Worm (Caenorhabditis elegans): ENCODE data around the gene F36H5.9.

DNA sequence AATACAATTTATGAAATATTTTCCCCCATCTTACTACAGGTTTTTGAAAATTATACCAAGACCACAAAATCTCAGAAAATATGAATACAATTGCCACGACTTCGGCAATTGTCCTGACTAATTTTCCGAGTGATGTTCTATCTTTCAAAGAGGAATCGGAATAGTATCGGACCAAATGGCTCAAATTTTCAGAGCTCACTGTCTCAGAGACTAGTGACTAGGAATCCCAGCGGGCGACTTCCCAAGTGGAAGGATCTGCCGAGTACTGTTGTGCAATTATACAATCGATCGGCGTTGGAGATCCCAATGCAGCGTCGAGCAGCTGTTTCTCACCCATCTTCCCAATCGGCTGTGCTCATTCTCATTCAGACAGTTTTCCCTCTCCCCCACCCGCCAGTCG is 27.2 kb downstream of the F36H5.9 start, which contains the start of gene F45C12.17:
- TF ChIP-seq unc-39 (tag; optimal IDR thresholded peaks at IDR 0.05) (no peak), dmd-4 (tag; optimal IDR thresholded peaks at IDR 0.05) (no peak), R02D3.7 (tag; optimal IDR thresholded peaks at IDR 0.05) (no peak), zag-1 (tag; optimal IDR thresholded peaks at IDR 0.05) (no peak), nhr-25 (tag; optimal IDR thresholded peaks at IDR 0.05) (no peak), ceh-82 (tag; optimal IDR thresholded peaks at IDR 0.05) (no peak), unc-62 (GFP tag; optimal IDR thresholded peaks at IDR 0.05) (no peak), nhr-77 (tag; optimal IDR thresholded peaks at IDR 0.05) (no peak), snpc-4 (tag; optimal IDR thresholded peaks at IDR 0.05) (no peak), fos-1 (tag; optimal IDR thresholded peaks at IDR 0.05) (no peak), aly-2 (tag; optimal IDR thresholded peaks at IDR 0.05) (no peak), ztf-1 (GFP tag; conservative IDR thresholded peaks at IDR 0.05) (no peak), nhr-12 (tag; optimal IDR thresholded peaks at IDR 0.05) (no peak), ama-1 (optimal IDR thresholded peaks at IDR 0.05) (no peak)

Data from whole organism, L2 larva.